Worm (Caenorhabditis elegans): ENCODE data around the gene R07H5.9.

Gene R07H5.9

DNA sequence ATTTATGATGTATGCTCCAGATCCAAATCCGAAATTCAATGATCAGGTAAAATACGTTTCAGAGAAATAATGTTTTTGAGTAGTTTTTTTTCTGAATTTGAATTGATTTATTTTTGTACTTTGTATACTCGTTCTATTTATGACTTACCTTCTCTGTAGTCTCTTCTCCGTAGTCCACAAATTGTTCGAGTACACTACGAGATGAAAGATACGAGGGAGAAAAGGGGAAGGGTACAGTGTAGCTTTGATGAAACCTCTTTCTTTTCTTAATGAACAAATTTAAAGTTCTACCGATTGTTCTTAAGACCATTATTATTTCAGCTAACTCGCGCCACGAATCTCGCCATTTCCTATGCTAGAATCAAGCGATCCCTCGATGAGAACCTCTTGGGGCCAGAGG is 27.2 kb upstream of the R07H5.9 start:
- TF ChIP-seq gmeb-2 (tag; optimal IDR thresholded peaks at IDR 0.05) = no peak
- no peak for TF ChIP-seq tbx-7 (tag; optimal IDR thresholded peaks at IDR 0.05)
- TF ChIP-seq unc-3 (GFP tag; conservative IDR thresholded peaks at IDR 0.05) = no peak
- no peak for TF ChIP-seq unc-3 (tag; optimal IDR thresholded peaks at IDR 0.05)
- TF ChIP-seq pax-1 (tag; optimal IDR thresholded peaks at IDR 0.05) = no peak
- no peak for TF ChIP-seq dve-1 (tag; optimal IDR thresholded peaks at IDR 0.05)
- TF ChIP-seq rnt-1 (tag; optimal IDR thresholded peaks at IDR 0.05) = no peak
- no peak for TF ChIP-seq fkh-10 (GFP tag; optimal IDR thresholded peaks at IDR 0.05)
- TF ChIP-seq pha-2 (tag; optimal IDR thresholded peaks at IDR 0.05) = no peak
- TF ChIP-seq ceh-19 (GFP tag; optimal IDR thresholded peaks at IDR 0.05) = no peak
- no peak for TF ChIP-seq nhr-232 (tag; optimal IDR thresholded peaks at IDR 0.05)
- no peak for TF ChIP-seq zip-5 (tag; optimal IDR thresholded peaks at IDR 0.05)

DNA sequence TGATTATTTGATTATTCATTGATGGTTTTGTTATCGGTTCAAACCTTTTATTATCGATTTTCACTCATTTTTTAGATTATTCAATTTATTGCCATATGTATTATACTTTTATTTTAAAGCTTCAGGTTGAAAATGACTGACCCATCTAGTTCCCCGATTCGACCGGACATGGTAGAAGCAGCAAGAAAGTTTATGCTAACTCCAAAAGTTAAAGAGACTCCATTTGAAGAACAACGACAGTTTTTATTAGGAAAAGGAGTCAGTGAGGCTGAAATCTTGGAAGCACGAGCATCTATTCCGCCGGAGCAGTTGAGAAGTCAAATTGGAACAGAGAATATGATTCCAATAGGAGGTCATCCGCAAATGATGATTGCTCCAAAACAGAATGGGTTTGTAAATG is 24.3 kb upstream of the R07H5.9 start, which contains the start of gene prx-14:
prx-14 (plus strand) TSS at position 120 of the 400 bp plus-strand sequence.
- TF ChIP-seq rnt-1 (tag; optimal IDR thresholded peaks at IDR 0.05) = no peak
- TF ChIP-seq odd-2 (tag; optimal IDR thresholded peaks at IDR 0.05) = no peak
- TF ChIP-seq unc-86 (tag; optimal IDR thresholded peaks at IDR 0.05) = no peak
- no peak for TF ChIP-seq pros-1 (tag; optimal IDR thresholded peaks at IDR 0.05)
- TF ChIP-seq elt-2 (tag; optimal IDR thresholded peaks at IDR 0.05) = peak; percentile 33

DNA sequence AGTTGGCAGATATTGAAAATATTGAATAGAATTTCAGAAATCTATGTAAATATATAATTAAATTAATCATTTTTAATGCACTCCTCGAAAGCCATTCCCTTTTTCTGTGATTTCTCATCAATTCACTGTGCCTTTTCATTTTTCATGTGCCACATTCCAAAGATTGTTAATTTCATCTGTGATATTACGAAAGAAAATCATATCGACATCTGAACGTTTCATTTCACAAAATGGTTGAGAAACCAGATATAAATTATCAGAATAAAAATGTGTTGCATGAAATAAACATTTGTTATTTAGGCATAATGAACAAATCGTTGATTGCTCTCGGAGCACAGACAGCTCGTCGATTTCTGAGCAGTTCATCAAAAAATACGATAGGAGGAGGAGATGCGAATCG is 23.3 kb upstream of the R07H5.9 start, which contains the start of gene nuaf-3:
nuaf-3 (plus strand) TSS at position 301 of the 400 bp plus-strand sequence.
- TF ChIP-seq nhr-232 (tag; optimal IDR thresholded peaks at IDR 0.05) (no peak), ceh-2 (tag; optimal IDR thresholded peaks at IDR 0.05) (no peak), K09A11.1 (tag; optimal IDR thresholded peaks at IDR 0.05; ENCODE audit: insufficient read depth) (no peak)

DNA sequence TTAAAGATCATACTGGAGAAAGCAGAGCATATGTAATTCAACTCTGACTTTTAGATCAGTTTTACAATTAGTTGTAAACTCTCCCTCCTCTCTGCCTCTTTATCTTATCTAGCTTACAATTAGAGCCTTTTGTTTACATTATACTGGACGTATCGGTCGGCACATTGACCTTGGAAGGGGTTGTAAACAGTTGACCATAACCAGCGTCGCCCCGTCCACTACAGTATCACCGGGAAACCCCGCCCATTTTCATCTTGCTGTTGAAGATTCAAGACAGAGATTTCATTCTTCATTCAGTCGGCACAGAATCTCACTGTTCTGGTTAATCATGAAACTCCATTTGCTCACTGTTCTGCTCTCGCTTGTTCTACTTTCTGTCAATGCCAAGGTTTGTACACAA is 20.6 kb upstream of the R07H5.9 start, which contains the start of gene sdz-27:
sdz-27 (plus strand) TSS at position 301 of the 400 bp plus-strand sequence.
- TF ChIP-seq ceh-9 (tag; optimal IDR thresholded peaks at IDR 0.05) (no peak), ama-1 (optimal IDR thresholded peaks at IDR 0.05) (no peak), ceh-24 (tag; optimal IDR thresholded peaks at IDR 0.05) (no peak), hlh-6 (tag; optimal IDR thresholded peaks at IDR 0.05) (no peak), hlh-8 (tag; optimal IDR thresholded peaks at IDR 0.05) (no peak), che-1 (tag; optimal IDR thresholded peaks at IDR 0.05) (no peak), ceh-45 (GFP tag; IDR thresholded peaks at IDR 0.05) (no peak), mec-3 (tag; optimal IDR thresholded peaks at IDR 0.05; ENCODE audit: borderline replicate concordance) (no peak), pha-4 (tag; optimal IDR thresholded peaks at IDR 0.05) (no peak), hlh-13 (GFP tag; optimal IDR thresholded peaks at IDR 0.05) (no peak), sdc-2 (tag; optimal IDR thresholded peaks at IDR 0.05) (no peak), zip-5 (tag; optimal IDR thresholded peaks at IDR 0.05) (no peak), fkh-6 (tag; optimal IDR thresholded peaks at IDR 0.05) (no peak)

DNA sequence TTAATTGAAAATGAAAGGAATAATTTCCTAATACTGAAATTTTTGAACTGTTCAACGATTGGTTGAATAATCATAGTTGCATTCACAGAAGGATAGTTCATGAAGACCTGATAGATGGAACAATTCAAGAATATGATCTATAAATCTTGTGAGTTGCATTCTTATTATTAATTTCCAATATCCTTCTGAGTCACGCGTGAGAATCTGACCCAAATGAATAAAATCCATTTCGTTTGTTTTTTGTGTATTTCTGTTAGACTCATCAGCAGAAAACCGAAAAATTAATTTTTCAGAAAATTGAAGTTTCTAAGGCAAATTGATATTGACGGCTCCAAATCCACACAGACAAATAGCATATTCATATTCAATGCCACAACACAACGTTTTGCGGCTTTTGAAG is 17.9 kb upstream of the R07H5.9 start, which contains the start of gene fbxb-79:
fbxb-79 (minus strand) TSS at position 101 of the 400 bp plus-strand sequence.
- TF ChIP-seq ceh-19 (GFP tag; optimal IDR thresholded peaks at IDR 0.05) = no peak
- TF ChIP-seq ets-4 (tag; optimal IDR thresholded peaks at IDR 0.05) = no peak
- TF ChIP-seq madf-2 (tag; optimal IDR thresholded peaks at IDR 0.05) = no peak
- TF ChIP-seq ceh-34 (tag; optimal IDR thresholded peaks at IDR 0.05) = no peak
- TF ChIP-seq K09A11.1 (tag; optimal IDR thresholded peaks at IDR 0.05; ENCODE audit: insufficient read depth) = no peak
- TF ChIP-seq eyg-1 (tag; optimal IDR thresholded peaks at IDR 0.05) = no peak
- no peak for TF ChIP-seq lim-6 (tag; optimal IDR thresholded peaks at IDR 0.05)
- no peak for TF ChIP-seq sdc-2 (tag; optimal IDR thresholded peaks at IDR 0.05)
- TF ChIP-seq tbx-2 (tag; optimal IDR thresholded peaks at IDR 0.05) = no peak
- no peak for TF ChIP-seq ttx-3 (tag; optimal IDR thresholded peaks at IDR 0.05)
- TF ChIP-seq fax-1 (tag; optimal IDR thresholded peaks at IDR 0.05) = no peak
- no peak for TF ChIP-seq Y22D7AL.16 (tag; optimal IDR thresholded peaks at IDR 0.05)
- no peak for TF ChIP-seq ztf-16 (tag; optimal IDR thresholded peaks at IDR 0.05)
- no peak for TF ChIP-seq pha-2 (tag; optimal IDR thresholded peaks at IDR 0.05)
- TF ChIP-seq pat-9 (tag; optimal IDR thresholded peaks at IDR 0.05) = no peak
